Worm (Caenorhabditis elegans) whole organism, young adult: Measurements from ENCODE around the gene moc-3.

ENCODE experiments used
- C06A6.2 ChIP-seq: fragments of 200-800 bp; sonication (Bioruptor generic); conservative IDR thresholded peaks from 2 replicates; pipeline ENCODE4 v1.3.6; 2022; ENCODE audit warnings: missing genetic modification characterization, missing compliant biosample characterization
- C17E4.6 ChIP-seq: fragments of 200-800 bp; sonication (Bioruptor generic); IDR thresholded peaks from 2 replicates; pipeline ENCODE4 v1.3.6; 2022; ENCODE audit warnings: missing genetic modification reagents, missing genetic modification characterization, missing compliant biosample characterization
- F37B4.10 ChIP-seq: fragments of 200-800 bp; sonication (Bioruptor generic); IDR thresholded peaks from 2 replicates; pipeline ENCODE4 v1.3.6; 2022; ENCODE audit warnings: missing genetic modification characterization, missing compliant biosample characterization
- F52B5.7 ChIP-seq: sonication (generic microtip); optimal IDR thresholded peaks from 2 replicates; lab custom pipeline; 2016; ENCODE audit warnings: mild to moderate bottlenecking, missing genetic modification characterization, missing compliant biosample characterization
- K12H6.12 ChIP-seq: fragments of 200-800 bp; sonication (Bioruptor generic); optimal IDR thresholded peaks from 2 replicates; lab custom pipeline; 2018; ENCODE audit warnings: mild to moderate bottlenecking, missing genetic modification characterization, missing compliant biosample characterization
- Y79H2A.3 ChIP-seq: fragments of 200-800 bp; sonication (Bioruptor generic); conservative IDR thresholded peaks from 2 replicates; pipeline ENCODE4 v1.3.6; 2022; ENCODE audit warnings: missing genetic modification reagents, missing genetic modification characterization, missing compliant biosample characterization
- ZK185.1 ChIP-seq: sonication (generic microtip); optimal IDR thresholded peaks from 2 replicates; lab custom pipeline; 2016; ENCODE audit warnings: mild to moderate bottlenecking, missing genetic modification characterization, missing compliant biosample characterization; ENCODE audit not compliant: poor library complexity, severe bottlenecking
- atf-7 ChIP-seq: sonication (generic microtip); optimal IDR thresholded peaks from 2 replicates; lab custom pipeline; 2017; ENCODE audit warnings: mild to moderate bottlenecking, missing genetic modification characterization, missing compliant biosample characterization
- attf-3 ChIP-seq: fragments of 200-800 bp; sonication (Bioruptor generic); conservative IDR thresholded peaks from 2 replicates; pipeline ENCODE4 v1.3.6; 2022; ENCODE audit warnings: missing genetic modification reagents, missing genetic modification characterization, missing compliant biosample characterization
- cebp-1 ChIP-seq, 2 experiments: fragments of 200-800 bp in 1 of 2; sonication (Bioruptor generic) in 1 of 2; sonication (generic microtip) in 1 of 2; IDR thresholded peaks in 1 of 2; optimal IDR thresholded peaks in 1 of 2; 2 replicates each; pipeline versions ENCODE4 v1.3.6 to Lab custom; 2017 to 2022; ENCODE audit warnings: missing compliant biosample characterization in 2 of 2, missing genetic modification characterization in 2 of 2, mild to moderate bottlenecking in 1 of 2, missing genetic modification reagents in 1 of 2, moderate library complexity in 1 of 2
- cebp-2 ChIP-seq: fragments of 200-800 bp; sonication (Bioruptor generic); IDR thresholded peaks from 2 replicates; pipeline ENCODE4 v1.3.6; 2022; ENCODE audit warnings: missing genetic modification characterization, missing compliant biosample characterization
- ceh-40 ChIP-seq: fragments of 200-800 bp; sonication (Bioruptor generic); IDR thresholded peaks from 2 replicates; pipeline ENCODE4 v1.3.6; 2022; ENCODE audit warnings: missing genetic modification characterization, missing compliant biosample characterization
- ceh-58 ChIP-seq: fragments of 200-800 bp; sonication (Bioruptor generic); IDR thresholded peaks from 2 replicates; pipeline ENCODE4 v1.3.6; 2022; ENCODE audit warnings: missing genetic modification characterization, missing compliant biosample characterization
- ceh-79 ChIP-seq: sonication (generic microtip); optimal IDR thresholded peaks from 2 replicates; lab custom pipeline; 2017; ENCODE audit warnings: mild to moderate bottlenecking, missing genetic modification characterization, missing compliant biosample characterization
- dox-1 ChIP-seq: fragments of 200-800 bp; sonication (Bioruptor generic); IDR thresholded peaks from 2 replicates; pipeline ENCODE4 v1.3.6; 2022; ENCODE audit warnings: missing genetic modification reagents, missing genetic modification characterization, missing compliant biosample characterization
- dpff-1 ChIP-seq: sonication (generic microtip); optimal IDR thresholded peaks from 2 replicates; lab custom pipeline; 2017; ENCODE audit warnings: mild to moderate bottlenecking, missing genetic modification characterization, missing compliant biosample characterization
- dpl-1 ChIP-seq: fragments of 150-350 bp; optimal IDR thresholded peaks from 2 replicates; lab custom pipeline; 2014; ENCODE audit warnings: missing biosample characterization, missing genetic modification reagents, missing genetic modification characterization
- egl-18 ChIP-seq: fragments of 200-800 bp; sonication (Bioruptor generic); IDR thresholded peaks from 2 replicates; pipeline ENCODE4 v1.3.6; 2022; ENCODE audit warnings: missing genetic modification reagents, missing genetic modification characterization, missing compliant biosample characterization
- egrh-3 ChIP-seq: fragments of 200-800 bp; sonication (Bioruptor generic); IDR thresholded peaks from 2 replicates; pipeline ENCODE4 v1.3.6; 2022; ENCODE audit warnings: missing genetic modification reagents, missing genetic modification characterization, missing compliant biosample characterization
- ets-4 ChIP-seq: fragments of 200-800 bp; sonication (Bioruptor generic); optimal IDR thresholded peaks from 2 replicates; lab custom pipeline; 2018; ENCODE audit warnings: mild to moderate bottlenecking, missing genetic modification characterization, missing compliant biosample characterization
- fkh-3 ChIP-seq: sonication (generic microtip); optimal IDR thresholded peaks from 2 replicates; lab custom pipeline; 2016; ENCODE audit warnings: mild to moderate bottlenecking, missing genetic modification characterization, missing compliant biosample characterization
- hlh-26 ChIP-seq: fragments of 200-800 bp; sonication (Bioruptor generic); conservative IDR thresholded peaks from 2 replicates; pipeline ENCODE4 v1.3.6; 2022; ENCODE audit warnings: missing genetic modification reagents, missing genetic modification characterization, missing compliant biosample characterization
- hmg-1.2 ChIP-seq: fragments of 200-800 bp; sonication (Bioruptor generic); IDR thresholded peaks from 2 replicates; pipeline ENCODE4 v1.3.6; 2022; ENCODE audit warnings: missing genetic modification reagents, missing genetic modification characterization, missing compliant biosample characterization
- hmg-20 ChIP-seq: fragments of 200-800 bp; sonication (Bioruptor generic); IDR thresholded peaks from 2 replicates; pipeline ENCODE4 v1.3.6; 2022; ENCODE audit warnings: missing genetic modification reagents, missing genetic modification characterization, missing compliant biosample characterization
- lag-1 ChIP-seq: fragments of 200-800 bp; sonication (Bioruptor generic); IDR thresholded peaks from 2 replicates; pipeline ENCODE4 v1.3.6; 2022; ENCODE audit warnings: missing genetic modification reagents, missing genetic modification characterization, missing compliant biosample characterization
- lin-54 ChIP-seq: fragments of 200-800 bp; sonication (Bioruptor generic); optimal IDR thresholded peaks from 2 replicates; lab custom pipeline; 2018; ENCODE audit warnings: mild to moderate bottlenecking, missing genetic modification characterization, missing compliant biosample characterization
- madf-3 ChIP-seq: fragments of 200-800 bp; sonication (Bioruptor generic); IDR thresholded peaks from 2 replicates; pipeline ENCODE4 v1.3.6; 2022; ENCODE audit warnings: missing genetic modification reagents, missing genetic modification characterization, missing compliant biosample characterization
- madf-6 ChIP-seq: fragments of 200-800 bp; sonication (Bioruptor generic); IDR thresholded peaks from 2 replicates; pipeline ENCODE4 v1.3.6; 2022; ENCODE audit warnings: missing genetic modification reagents, missing genetic modification characterization, missing compliant biosample characterization
- madf-8 ChIP-seq: fragments of 200-800 bp; sonication (Bioruptor generic); conservative IDR thresholded peaks from 2 replicates; pipeline ENCODE4 v1.3.6; 2022; ENCODE audit warnings: missing genetic modification reagents, missing genetic modification characterization, missing compliant biosample characterization
- mxl-1 ChIP-seq: sonication (generic microtip); optimal IDR thresholded peaks from 2 replicates; lab custom pipeline; 2016; ENCODE audit warnings: missing genetic modification characterization, missing compliant biosample characterization
- nfyb-1 ChIP-seq: fragments of 200-800 bp; sonication (Bioruptor generic); IDR thresholded peaks from 2 replicates; pipeline ENCODE4 v1.3.6; 2022; ENCODE audit warnings: missing genetic modification reagents, missing genetic modification characterization, missing compliant biosample characterization
- nhr-27 ChIP-seq: fragments of 200-800 bp; sonication (Bioruptor generic); optimal IDR thresholded peaks from 2 replicates; lab custom pipeline; 2018; ENCODE audit warnings: mild to moderate bottlenecking, missing genetic modification characterization, moderate library complexity, missing compliant biosample characterization
- nhr-80 ChIP-seq: sonication (generic microtip); optimal IDR thresholded peaks from 2 replicates; lab custom pipeline; 2016; ENCODE audit warnings: missing genetic modification characterization, missing compliant biosample characterization
- snpc-1.1 ChIP-seq: sonication (generic microtip); optimal IDR thresholded peaks from 2 replicates; lab custom pipeline; 2017; ENCODE audit warnings: missing genetic modification characterization, mild to moderate bottlenecking, missing compliant biosample characterization, antibody characterized with exemption, moderate library complexity, missing genotype, missing genetic modification reagents; ENCODE audit not compliant: insufficient read depth
- snpc-4 ChIP-seq, 5 experiments: fragments of 150-350 bp in 1 of 5; sonication (generic microtip) in 4 of 5; optimal IDR thresholded peaks; 2 replicates each; lab custom pipeline; 2014 to 2018; ENCODE audit warnings: missing genetic modification characterization in 5 of 5, missing biosample characterization in 3 of 5, antibody characterized with exemption in 2 of 5, mild to moderate bottlenecking in 2 of 5, missing compliant biosample characterization in 2 of 5, missing genotype in 2 of 5, moderate library complexity in 2 of 5, missing genetic modification reagents in 1 of 5
- tbp1 ChIP-seq: fragments of 200-800 bp; sonication (Bioruptor generic); optimal IDR thresholded peaks from 2 replicates; lab custom pipeline; 2018; ENCODE audit warnings: mild to moderate bottlenecking, missing genetic modification characterization, missing compliant biosample characterization
- unc-62 ChIP-seq: fragments of 150-350 bp; optimal IDR thresholded peaks from 2 replicates; lab custom pipeline; 2014; ENCODE audit warnings: missing biosample characterization, missing genetic modification reagents, missing genetic modification characterization
- ztf-22 ChIP-seq: fragments of 200-800 bp; sonication (Bioruptor generic); optimal IDR thresholded peaks from 2 replicates; lab custom pipeline; 2018; ENCODE audit warnings: mild to moderate bottlenecking, missing genetic modification characterization, moderate library complexity, missing compliant biosample characterization

Gene moc-3

ce11 chrIV:8151721-8152120 lies 21.4 kb downstream of the moc-3 start:
- TF ChIP-seq lag-1 (no peak), cebp-1 (GFP tag; IDR thresholded peaks at IDR 0.05; lab: Robert Waterston, UW) (no peak), cebp-1 (tag; optimal IDR thresholded peaks at IDR 0.05; lab: Kevin White, UChicago) (peak; percentile 65), snpc-1.1 (no peak), snpc-4 (GFP tag; optimal IDR thresholded peaks at IDR 0.05; lab: Kevin White, UChicago) (no peak), snpc-4 (tag; optimal IDR thresholded peaks at IDR 0.05; lab: Kevin White, UChicago) (peak in 1 of 4 experiments; percentile 13), hlh-26 (GFP tag; lab: Robert Waterston, UW) (no peak), atf-7 (tag; lab: Kevin White, UChicago) (peak; percentile 3), K12H6.12 (tag; lab: Kevin White, UChicago) (no peak), cebp-2 (GFP tag; lab: Robert Waterston, UW) (no peak), attf-3 (no peak), unc-62 (peak; percentile 84), F52B5.7 (tag; lab: Kevin White, UChicago) (no peak), dox-1 (peak; percentile 34; the same call in 1 of the 2 replicates), hmg-20 (GFP tag; lab: Robert Waterston, UW) (no peak), ZK185.1 (tag; lab: Kevin White, UChicago) (no peak), ztf-22 (GFP tag; lab: Kevin White, UChicago) (peak; percentile 32), egl-18 (GFP tag; lab: Robert Waterston, UW) (no peak), tbp1 (GFP tag; lab: Kevin White, UChicago) (peak; percentile 2), nhr-80 (tag; lab: Kevin White, UChicago) (peak; percentile 78), fkh-3 (tag; lab: Kevin White, UChicago) (no peak), egrh-3 (GFP tag; lab: Robert Waterston, UW) (no peak)

- TF ChIP-seq ets-4, result no peak
- no peak for TF ChIP-seq Y79H2A.3
- no peak for TF ChIP-seq hmg-1.2 (GFP tag; lab: Robert Waterston, UW)
- no peak for TF ChIP-seq K12H6.12 (tag; lab: Kevin White, UChicago)
- no peak for TF ChIP-seq F52B5.7 (tag; lab: Kevin White, UChicago)
- TF ChIP-seq C17E4.6 (GFP tag; lab: Robert Waterston, UW), result no peak
- TF ChIP-seq madf-6, result no peak
- TF ChIP-seq nhr-27 (tag; lab: Kevin White, UChicago), result no peak
- TF ChIP-seq dpff-1 (tag; lab: Kevin White, UChicago), result no peak
- no peak for TF ChIP-seq lin-54
- no peak for TF ChIP-seq ceh-40
- no peak for TF ChIP-seq tbp1 (GFP tag; lab: Kevin White, UChicago)
- TF ChIP-seq F37B4.10 (GFP tag; lab: Robert Waterston, UW), result no peak
- TF ChIP-seq ceh-58 (GFP tag; lab: Robert Waterston, UW), result no peak
- no peak for TF ChIP-seq C06A6.2
- TF ChIP-seq ceh-79 (tag; lab: Kevin White, UChicago), result no peak
- no peak for TF ChIP-seq madf-3 (GFP tag; lab: Robert Waterston, UW)
- no peak for TF ChIP-seq dpl-1 (GFP tag; lab: Kevin White, UChicago)
These were observed 21.8 kb downstream of the moc-3 start, which contains the start of gene faah-2 for ce11 chrIV:8152145-8152544. TSS of gene faah-2 (plus strand) at chrIV:8152445.

ce11 chrIV:8152688-8153087 lies 22.3 kb downstream of the moc-3 start:
- TF ChIP-seq nfyb-1 (GFP tag; lab: Robert Waterston, UW) (0 out of 2 replicates have a peak, but pooled peaks have one; percentile 13), snpc-4 (GFP tag; optimal IDR thresholded peaks at IDR 0.05; lab: Kevin White, UChicago) (no peak), snpc-4 (tag; optimal IDR thresholded peaks at IDR 0.05; lab: Kevin White, UChicago) (no peak), madf-8 (GFP tag; lab: Robert Waterston, UW) (no peak), nhr-80 (tag; lab: Kevin White, UChicago) (peak; percentile 16), mxl-1 (tag; lab: Kevin White, UChicago) (no peak)
